Worm (Caenorhabditis elegans): Measurements from ENCODE around the gene sru-28.

The sru-28 gene

DNA sequence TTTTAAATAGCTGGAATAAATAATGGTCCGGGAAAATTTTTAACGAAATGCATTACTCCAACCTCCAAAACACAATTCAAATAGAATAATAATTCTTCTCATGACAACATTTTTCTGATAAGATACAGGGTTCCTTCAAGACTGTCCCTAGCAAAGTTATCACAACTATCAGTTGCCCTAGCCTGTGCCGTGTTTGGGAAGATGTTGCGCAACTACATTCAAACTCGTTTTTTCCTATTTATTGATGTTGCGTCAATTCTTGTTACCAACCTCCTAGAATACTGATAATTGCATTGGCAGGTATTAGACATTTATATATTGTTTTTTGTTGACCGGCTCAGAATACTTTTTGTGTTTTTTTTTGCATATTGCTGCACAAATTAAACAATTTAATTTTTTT lies 49.0 kb downstream of the sru-28 start:
- TF ChIP-seq unc-39 (tag; optimal IDR thresholded peaks at IDR 0.05): no peak
- no peak for TF ChIP-seq nhr-237 (tag; optimal IDR thresholded peaks at IDR 0.05)
- no peak for TF ChIP-seq lin-15B (tag; optimal IDR thresholded peaks at IDR 0.05)
- no peak for TF ChIP-seq ztf-4 (tag; optimal IDR thresholded peaks at IDR 0.05)
